Worm (Caenorhabditis elegans): ENCODE data around the gene Y82E9BR.18.

Y82E9BR.18 gene

ce11 chrIII:1446747-1447146 is 36.6 kb downstream of the Y82E9BR.18 start:
- TF ChIP-seq sptf-2 (GFP tag; optimal IDR thresholded peaks at IDR 0.05) (no peak), zfh-2 (GFP tag; conservative IDR thresholded peaks at IDR 0.05) (peak; percentile 65; the same call in 1 of the 2 replicates)

- TF ChIP-seq hlh-26 (GFP tag; conservative IDR thresholded peaks at IDR 0.05) (no peak), madf-6 (GFP tag; IDR thresholded peaks at IDR 0.05) (no peak), zfh-2 (GFP tag; conservative IDR thresholded peaks at IDR 0.05) (peak; percentile 79), F57C9.4 (tag; optimal IDR thresholded peaks at IDR 0.05) (no peak), egrh-3 (GFP tag; IDR thresholded peaks at IDR 0.05) (peak; percentile 68; the same call in 1 of the 2 replicates), mcd-1 (GFP tag; IDR thresholded peaks at IDR 0.05) (0 out of 2 replicates have a peak, but pooled peaks have one; percentile 15)
Measured at ce11 chrIII:1439609-1440008, 43.7 kb downstream of the Y82E9BR.18 start.

- peak; percentile 42; the same call in 1 of the 2 replicates for TF ChIP-seq mcd-1 (GFP tag; IDR thresholded peaks at IDR 0.05)
- peak; percentile 93 for TF ChIP-seq hmg-1.2 (GFP tag; IDR thresholded peaks at IDR 0.05)
- TF ChIP-seq nfyb-1 (GFP tag; IDR thresholded peaks at IDR 0.05), result peak; percentile 88
- TF ChIP-seq egrh-3 (GFP tag; IDR thresholded peaks at IDR 0.05), result peak; percentile 61; the same call in 1 of the 2 replicates
- no peak for TF ChIP-seq repo-1 (tag; optimal IDR thresholded peaks at IDR 0.05)
- no peak for TF ChIP-seq nhr-27 (tag; optimal IDR thresholded peaks at IDR 0.05)
- TF ChIP-seq ztf-6 (GFP tag; IDR thresholded peaks at IDR 0.05), result no peak
Measured at ce11 chrIII:1436738-1437137, 46.6 kb downstream of the Y82E9BR.18 start.

- TF ChIP-seq hmg-1.2 (GFP tag; IDR thresholded peaks at IDR 0.05), result peak; percentile 94
- no peak for TF ChIP-seq K11D2.4 (GFP tag; IDR thresholded peaks at IDR 0.05)
Measured at ce11 chrIII:1429920-1430437, 53.3 kb downstream of the Y82E9BR.18 start.

- TF ChIP-seq F57C9.4 (tag; optimal IDR thresholded peaks at IDR 0.05), result no peak
- no peak for TF ChIP-seq ceh-91 (GFP tag; IDR thresholded peaks at IDR 0.05)
- TF ChIP-seq F39B2.1 (GFP tag; IDR thresholded peaks at IDR 0.05), result no peak
- no peak for TF ChIP-seq tbp1 (GFP tag; optimal IDR thresholded peaks at IDR 0.05)
- peak; percentile 82 for TF ChIP-seq lin-54 (GFP tag; optimal IDR thresholded peaks at IDR 0.05)
- no peak for TF ChIP-seq Y79H2A.3 (GFP tag; conservative IDR thresholded peaks at IDR 0.05)
- TF ChIP-seq nhr-27 (tag; optimal IDR thresholded peaks at IDR 0.05), result no peak
- TF ChIP-seq lsl-1 (GFP tag; optimal IDR thresholded peaks at IDR 0.05), result peak; percentile 9
- TF ChIP-seq cebp-1 (GFP tag; IDR thresholded peaks at IDR 0.05), result no peak
- no peak for TF ChIP-seq cebp-1 (tag; optimal IDR thresholded peaks at IDR 0.05)
- TF ChIP-seq fkh-3 (tag; optimal IDR thresholded peaks at IDR 0.05), result no peak
- TF ChIP-seq attf-3 (GFP tag; conservative IDR thresholded peaks at IDR 0.05), result no peak
- no peak for TF ChIP-seq F22D6.2 (tag; optimal IDR thresholded peaks at IDR 0.05)
- no peak for TF ChIP-seq mxl-1 (tag; optimal IDR thresholded peaks at IDR 0.05)
- TF ChIP-seq Y56A3A.18 (GFP tag; IDR thresholded peaks at IDR 0.05), result no peak
- TF ChIP-seq dox-1 (GFP tag; IDR thresholded peaks at IDR 0.05), result no peak
- TF ChIP-seq mcd-1 (GFP tag; IDR thresholded peaks at IDR 0.05), result peak; percentile 81
- TF ChIP-seq bed-1 (GFP tag; IDR thresholded peaks at IDR 0.05), result no peak
- no peak for TF ChIP-seq mel-28 (tag; optimal IDR thresholded peaks at IDR 0.05; ENCODE audit: borderline replicate concordance)
- no peak for TF ChIP-seq B0261.1 (tag; optimal IDR thresholded peaks at IDR 0.05)
- no peak for TF ChIP-seq nhr-179 (tag; optimal IDR thresholded peaks at IDR 0.05)
- peak; percentile 45 for TF ChIP-seq efl-1 (GFP tag; optimal IDR thresholded peaks at IDR 0.05)
Measured at ce11 chrIII:1429275-1429674, 54.0 kb downstream of the Y82E9BR.18 start.

Measured in whole organism, young adult.